Fruit fly (Drosophila melanogaster) whole organism, adult: ENCODE measurements around the gene Mur2B.

Source experiments
- CG11617 ChIP-seq: fragments of 200-800 bp; sonication (Bioruptor generic); optimal IDR thresholded peaks from 2 replicates; lab custom pipeline; 2017; ENCODE audit warnings: mild to moderate bottlenecking, missing biosample characterization, missing genetic modification reagents, missing genetic modification characterization
- CG12768 ChIP-seq: fragments of 200-800 bp; sonication (Bioruptor generic); optimal IDR thresholded peaks from 2 replicates; lab custom pipeline; 2017; ENCODE audit warnings: missing biosample characterization, missing genetic modification characterization, mild to moderate bottlenecking, moderate library complexity, missing genetic modification reagents
- CG14711 ChIP-seq: fragments of 200-800 bp; sonication (Bioruptor generic); optimal IDR thresholded peaks from 2 replicates; lab custom pipeline; 2018; ENCODE audit warnings: missing biosample characterization, mild to moderate bottlenecking, missing genetic modification characterization, moderate library complexity
- CG1620 ChIP-seq: fragments of 200-800 bp; sonication (Bioruptor generic); optimal IDR thresholded peaks from 2 replicates; lab custom pipeline; 2016; ENCODE audit warnings: missing biosample characterization, missing genetic modification characterization
- CG33017 ChIP-seq: fragments of 200-800 bp; sonication (Bioruptor generic); optimal IDR thresholded peaks from 2 replicates; lab custom pipeline; 2018; ENCODE audit warnings: missing biosample characterization, mild to moderate bottlenecking, missing genetic modification characterization, moderate library complexity
- CG5204 ChIP-seq: fragments of 200-800 bp; sonication (Bioruptor generic); optimal IDR thresholded peaks from 2 replicates; lab custom pipeline; 2016; ENCODE audit warnings: missing biosample characterization, missing genetic modification characterization
- CG7045 ChIP-seq: fragments of 200-800 bp; sonication (Bioruptor generic); optimal IDR thresholded peaks from 2 replicates; lab custom pipeline; 2017; ENCODE audit warnings: missing biosample characterization, mild to moderate bottlenecking, missing genetic modification characterization
- CG7101 ChIP-seq: fragments of 200-800 bp; sonication (Bioruptor generic); optimal IDR thresholded peaks from 2 replicates; lab custom pipeline; 2018; ENCODE audit warnings: missing biosample characterization, mild to moderate bottlenecking, missing genetic modification characterization, moderate library complexity
- Clk ChIP-seq: fragments of 200-800 bp; sonication (Bioruptor generic); optimal IDR thresholded peaks from 2 replicates; lab custom pipeline; 2017; ENCODE audit warnings: missing biosample characterization, missing genetic modification characterization
- Crg-1 ChIP-seq: fragments of 200-800 bp; sonication (Bioruptor generic); optimal IDR thresholded peaks from 2 replicates; lab custom pipeline; 2016; ENCODE audit warnings: missing biosample characterization, missing genetic modification characterization
- Hr96 ChIP-seq: fragments of 200-800 bp; sonication (Bioruptor generic); optimal IDR thresholded peaks from 2 replicates; lab custom pipeline; 2016; ENCODE audit warnings: missing biosample characterization, missing genetic modification characterization
- Mnt ChIP-seq: fragments of 200-800 bp; sonication (Bioruptor generic); optimal IDR thresholded peaks from 2 replicates; lab custom pipeline; 2016; ENCODE audit warnings: missing biosample characterization, mild to moderate bottlenecking, missing genetic modification characterization
- bab1 ChIP-seq: fragments of 200-800 bp; sonication (Bioruptor generic); optimal IDR thresholded peaks from 3 replicates; lab custom pipeline; 2019; ENCODE audit warnings: missing biosample characterization, mild to moderate bottlenecking, missing genetic modification characterization, moderate library complexity
- cic ChIP-seq: fragments of 200-800 bp; sonication (Bioruptor generic); optimal IDR thresholded peaks from 2 replicates; lab custom pipeline; 2017; ENCODE audit warnings: missing biosample characterization, mild to moderate bottlenecking, missing genetic modification characterization, moderate library complexity
- cnc ChIP-seq, 2 experiments: fragments of >200 bp; optimal IDR thresholded peaks; 2 replicates each; lab custom pipeline; 2017
- kay ChIP-seq: fragments of 200-800 bp; sonication (Bioruptor generic); peaks from one replicate; lab custom pipeline; 2016; ENCODE audit warnings: missing biosample characterization, missing genetic modification characterization, borderline replicate concordance
- ovo ChIP-seq: fragments of 200-800 bp; sonication (Bioruptor generic); optimal IDR thresholded peaks from 2 replicates; lab custom pipeline; 2016; ENCODE audit warnings: missing biosample characterization, missing genetic modification characterization
- pad ChIP-seq: fragments of 200-800 bp; sonication (Bioruptor generic); optimal IDR thresholded peaks from 3 replicates; lab custom pipeline; 2017; ENCODE audit warnings: missing biosample characterization, missing genetic modification characterization, mild to moderate bottlenecking, moderate library complexity, missing genetic modification reagents
- tj ChIP-seq: fragments of 200-800 bp; sonication (Bioruptor generic); optimal IDR thresholded peaks from 3 replicates; lab custom pipeline; 2017; ENCODE audit warnings: missing biosample characterization, mild to moderate bottlenecking, missing genetic modification characterization, moderate library complexity
- toe ChIP-seq: fragments of 200-800 bp; sonication (Bioruptor generic); optimal IDR thresholded peaks from 2 replicates; lab custom pipeline; 2016; ENCODE audit warnings: missing biosample characterization, missing genetic modification characterization

Gene Mur2B

dm6 chrX:1606064-1606463, 62.5 kb downstream of the Mur2B start:
- no peak for TF ChIP-seq CG7101 (tag; lab: Kevin White, UChicago)
- TF ChIP-seq CG5204 (GFP tag; lab: Kevin White, UChicago): no peak
- no peak for TF ChIP-seq CG14711 (tag; lab: Kevin White, UChicago)
- TF ChIP-seq kay (GFP tag; lab: Kevin White, UChicago): no peak
- no peak for TF ChIP-seq Mnt
- TF ChIP-seq toe: no peak
- no peak for TF ChIP-seq tj (GFP tag; lab: Kevin White, UChicago)
- TF ChIP-seq CG33017 (tag; lab: Kevin White, UChicago): no peak
- TF ChIP-seq pad: no peak
- no peak for TF ChIP-seq CG12768 (GFP tag; lab: Kevin White, UChicago)
- TF ChIP-seq cnc (optimal IDR thresholded peaks at IDR 0.05; lab: Kevin White, UChicago): no peak
- no peak for TF ChIP-seq CG1620 (GFP tag; lab: Kevin White, UChicago)
- no peak for TF ChIP-seq Hr96 (GFP tag; lab: Kevin White, UChicago)
- TF ChIP-seq Crg-1 (GFP tag; lab: Kevin White, UChicago): no peak
- TF ChIP-seq Clk (GFP tag; lab: Kevin White, UChicago): no peak
- TF ChIP-seq bab1 (GFP tag; lab: Kevin White, UChicago): no peak

dm6 chrX:1595714-1596113, 72.9 kb downstream of the Mur2B start:
- no peak for TF ChIP-seq toe
- no peak for TF ChIP-seq Clk (GFP tag; lab: Kevin White, UChicago)
- TF ChIP-seq ovo: peak; percentile 15
- TF ChIP-seq CG33017 (tag; lab: Kevin White, UChicago): no peak
- TF ChIP-seq CG11617 (GFP tag; lab: Kevin White, UChicago): peak; percentile 26
- peak; percentile 10 for TF ChIP-seq pad
- no peak for TF ChIP-seq CG14711 (tag; lab: Kevin White, UChicago)
- TF ChIP-seq CG7045 (GFP tag; lab: Kevin White, UChicago): no peak
- TF ChIP-seq CG7101 (tag; lab: Kevin White, UChicago): peak; percentile 41

dm6 chrX:1593901-1594300, 74.7 kb downstream of the Mur2B start:
- TF ChIP-seq CG14711 (tag; lab: Kevin White, UChicago) (no peak), CG5204 (GFP tag; lab: Kevin White, UChicago) (no peak), Clk (GFP tag; lab: Kevin White, UChicago) (no peak), tj (GFP tag; lab: Kevin White, UChicago) (no peak), kay (GFP tag; lab: Kevin White, UChicago) (no peak), CG33017 (tag; lab: Kevin White, UChicago) (no peak), CG1620 (GFP tag; lab: Kevin White, UChicago) (no peak), ovo (no peak), CG12768 (GFP tag; lab: Kevin White, UChicago) (no peak), CG7101 (tag; lab: Kevin White, UChicago) (no peak), pad (no peak), cnc (optimal IDR thresholded peaks at IDR 0.05; lab: Kevin White, UChicago) (no peak), CG7045 (GFP tag; lab: Kevin White, UChicago) (no peak), toe (no peak), bab1 (GFP tag; lab: Kevin White, UChicago) (no peak), cic (GFP tag; lab: Kevin White, UChicago) (no peak), Hr96 (GFP tag; lab: Kevin White, UChicago) (no peak), Mnt (no peak), CG11617 (GFP tag; lab: Kevin White, UChicago) (no peak)

dm6 chrX:1593352-1593751, 75.2 kb downstream of the Mur2B start:
- no peak for TF ChIP-seq CG5204 (GFP tag; lab: Kevin White, UChicago)
- TF ChIP-seq toe: no peak
- no peak for TF ChIP-seq pad
- no peak for TF ChIP-seq kay (GFP tag; lab: Kevin White, UChicago)
- TF ChIP-seq cic (GFP tag; lab: Kevin White, UChicago): no peak
- no peak for TF ChIP-seq CG7101 (tag; lab: Kevin White, UChicago)
- TF ChIP-seq CG14711 (tag; lab: Kevin White, UChicago): no peak
- TF ChIP-seq ovo: no peak
- no peak for TF ChIP-seq tj (GFP tag; lab: Kevin White, UChicago)
- no peak for TF ChIP-seq CG1620 (GFP tag; lab: Kevin White, UChicago)
- no peak for TF ChIP-seq Hr96 (GFP tag; lab: Kevin White, UChicago)
- no peak for TF ChIP-seq CG11617 (GFP tag; lab: Kevin White, UChicago)
- TF ChIP-seq Crg-1 (GFP tag; lab: Kevin White, UChicago): no peak

dm6 chrX:1587817-1588216, 80.8 kb downstream of the Mur2B start:
- TF ChIP-seq Hr96 (GFP tag; lab: Kevin White, UChicago): no peak
- no peak for TF ChIP-seq CG7045 (GFP tag; lab: Kevin White, UChicago)
- no peak for TF ChIP-seq CG33017 (tag; lab: Kevin White, UChicago)
- no peak for TF ChIP-seq pad
- no peak for TF ChIP-seq CG7101 (tag; lab: Kevin White, UChicago)
- no peak for TF ChIP-seq CG12768 (GFP tag; lab: Kevin White, UChicago)
- TF ChIP-seq cic (GFP tag; lab: Kevin White, UChicago): no peak
- TF ChIP-seq Crg-1 (GFP tag; lab: Kevin White, UChicago): no peak
- no peak for TF ChIP-seq toe
- TF ChIP-seq kay (GFP tag; lab: Kevin White, UChicago): no peak
- TF ChIP-seq ovo: no peak
- TF ChIP-seq CG14711 (tag; lab: Kevin White, UChicago): no peak
- no peak for TF ChIP-seq cnc (optimal IDR thresholded peaks at IDR 0.05; lab: Kevin White, UChicago)
- no peak for TF ChIP-seq CG5204 (GFP tag; lab: Kevin White, UChicago)
- TF ChIP-seq Mnt: no peak
- TF ChIP-seq tj (GFP tag; lab: Kevin White, UChicago): no peak
- no peak for TF ChIP-seq bab1 (GFP tag; lab: Kevin White, UChicago)
- no peak for TF ChIP-seq CG11617 (GFP tag; lab: Kevin White, UChicago)

dm6 chrX:1581121-1581520, 87.5 kb downstream of the Mur2B start:
- TF ChIP-seq kay (GFP tag; lab: Kevin White, UChicago) (no peak), CG11617 (GFP tag; lab: Kevin White, UChicago) (no peak), Mnt (no peak), CG5204 (GFP tag; lab: Kevin White, UChicago) (no peak), CG33017 (tag; lab: Kevin White, UChicago) (no peak), tj (GFP tag; lab: Kevin White, UChicago) (no peak), CG12768 (GFP tag; lab: Kevin White, UChicago) (no peak), CG7101 (tag; lab: Kevin White, UChicago) (no peak), Clk (GFP tag; lab: Kevin White, UChicago) (no peak), bab1 (GFP tag; lab: Kevin White, UChicago) (no peak), CG1620 (GFP tag; lab: Kevin White, UChicago) (no peak), CG14711 (tag; lab: Kevin White, UChicago) (no peak), toe (no peak), cnc (optimal IDR thresholded peaks at IDR 0.05; lab: Kevin White, UChicago) (no peak), ovo (no peak), pad (no peak), Crg-1 (GFP tag; lab: Kevin White, UChicago) (no peak), CG7045 (GFP tag; lab: Kevin White, UChicago) (no peak)
